Fruit fly (Drosophila melanogaster) whole organism: ENCODE results near the gene to.

Experiments
- CG8478 ChIP-seq: fragments of >200 bp; optimal IDR thresholded peaks from 2 replicates; lab custom pipeline; 2018; ENCODE audit warnings: inconsistent platforms
- Dll ChIP-seq: fragments of >200 bp; optimal IDR thresholded peaks from 2 replicates; lab custom pipeline; 2017
- EcR ChIP-seq, 2 experiments: fragments of >200 bp; optimal IDR thresholded peaks; 2 replicates each; lab custom pipeline; 2017; ENCODE audit warnings: missing biosample characterization in 2 of 2, missing genetic modification characterization in 2 of 2, missing genetic modification reagents in 2 of 2
- pan ChIP-seq: fragments of >200 bp; optimal IDR thresholded peaks from 2 replicates; lab custom pipeline; 2017
- psq ChIP-seq: fragments of >200 bp; optimal IDR thresholded peaks from 2 replicates; lab custom pipeline; 2017
- usp ChIP-seq: fragments of >200 bp; optimal IDR thresholded peaks from 2 replicates; lab custom pipeline; 2017; ENCODE audit warnings: missing biosample characterization, missing genetic modification characterization, mixed read lengths

Gene to

dm6 chr3R:25245052-25245813 lies 5.3 kb downstream of the to start, which contains the start of gene bam:
bam (minus strand) TSS chr3R:25245109.
- TF ChIP-seq Dll (lab: Kevin White, UChicago) = no peak
- TF ChIP-seq EcR (GFP tag; optimal IDR thresholded peaks at IDR 0.05; lab: Kevin White, UChicago) = no peak
- TF ChIP-seq pan (lab: Kevin White, UChicago) = no peak
- TF ChIP-seq psq (lab: Kevin White, UChicago) = no peak
- TF ChIP-seq CG8478 (lab: Kevin White, UChicago) = no peak
- TF ChIP-seq usp (GFP tag; lab: Kevin White, UChicago) = no peak

dm6 chr3R:25247379-25247869 lies 7.4 kb downstream of the to start, which contains the start of the genes RpS27 and Nup37:
RpS27 (minus strand) TSS chr3R:25247514.
Nup37 (plus strand) TSS chr3R:25247658.
- TF ChIP-seq Dll (lab: Kevin White, UChicago) (no peak), EcR (GFP tag; optimal IDR thresholded peaks at IDR 0.05; lab: Kevin White, UChicago) (no peak), psq (lab: Kevin White, UChicago) (no peak), usp (GFP tag; lab: Kevin White, UChicago) (no peak)

- TF ChIP-seq usp (GFP tag; lab: Kevin White, UChicago) = no peak
- no peak for TF ChIP-seq psq (lab: Kevin White, UChicago)
- no peak for TF ChIP-seq Dll (lab: Kevin White, UChicago)
- TF ChIP-seq CG8478 (lab: Kevin White, UChicago) = no peak
- no peak for TF ChIP-seq EcR (GFP tag; optimal IDR thresholded peaks at IDR 0.05; lab: Kevin White, UChicago)
- no peak for TF ChIP-seq pan (lab: Kevin White, UChicago)
Measured at dm6 chr3R:25249145-25250141, 9.5 kb downstream of the to start, which contains the start of gene Nup358. Nup358 (plus strand) TSS chr3R:25249348.

- no peak for TF ChIP-seq Dll (lab: Kevin White, UChicago)
- no peak for TF ChIP-seq CG8478 (lab: Kevin White, UChicago)
- TF ChIP-seq pan (lab: Kevin White, UChicago) = no peak
- no peak for TF ChIP-seq usp (GFP tag; lab: Kevin White, UChicago)
Measured at dm6 chr3R:25258628-25259240, 18.8 kb downstream of the to start, which contains the start of gene CG11857. CG11857 (plus strand) TSS chr3R:25258898.

- TF ChIP-seq EcR (GFP tag; optimal IDR thresholded peaks at IDR 0.05; lab: Kevin White, UChicago) (no peak), Dll (lab: Kevin White, UChicago) (no peak), usp (GFP tag; lab: Kevin White, UChicago) (no peak), CG8478 (lab: Kevin White, UChicago) (no peak), psq (lab: Kevin White, UChicago) (no peak), pan (lab: Kevin White, UChicago) (no peak)
Measured at dm6 chr3R:25260670-25261069, 20.7 kb downstream of the to start.

dm6 chr3R:25262322-25262761 lies 22.4 kb downstream of the to start, which contains the start of the genes Kdsr and CG11858:
Kdsr (minus strand) TSS chr3R:25262498.
CG11858 (plus strand) TSS chr3R:25262741.
- TF ChIP-seq psq (lab: Kevin White, UChicago) (no peak), usp (GFP tag; lab: Kevin White, UChicago) (no peak), CG8478 (lab: Kevin White, UChicago) (no peak), pan (lab: Kevin White, UChicago) (no peak), Dll (lab: Kevin White, UChicago) (no peak), EcR (GFP tag; optimal IDR thresholded peaks at IDR 0.05; lab: Kevin White, UChicago) (no peak)

- TF ChIP-seq Dll (lab: Kevin White, UChicago) = no peak
- TF ChIP-seq usp (GFP tag; lab: Kevin White, UChicago) = no peak
- TF ChIP-seq pan (lab: Kevin White, UChicago) = no peak
- TF ChIP-seq psq (lab: Kevin White, UChicago) = no peak
- TF ChIP-seq EcR (GFP tag; optimal IDR thresholded peaks at IDR 0.05; lab: Kevin White, UChicago) = no peak
- no peak for TF ChIP-seq CG8478 (lab: Kevin White, UChicago)
Measured at dm6 chr3R:25265589-25266201, 25.7 kb downstream of the to start, which contains the start of the genes GlnRS and RIOK2. GlnRS (minus strand) TSS chr3R:25265721. RIOK2 (plus strand) TSS chr3R:25265844.

dm6 chr3R:25266751-25267150 lies 26.8 kb downstream of the to start:
- TF ChIP-seq EcR (GFP tag; optimal IDR thresholded peaks at IDR 0.05; lab: Kevin White, UChicago) (no peak), Dll (lab: Kevin White, UChicago) (no peak), CG8478 (lab: Kevin White, UChicago) (no peak), pan (lab: Kevin White, UChicago) (no peak), psq (lab: Kevin White, UChicago) (no peak), usp (GFP tag; lab: Kevin White, UChicago) (no peak)

dm6 chr3R:25269909-25270308 lies 29.9 kb downstream of the to start, which contains the start of the genes CG11889 and CG11891:
CG11889 (plus strand) TSS chr3R:25270209.
CG11891 (plus strand) TSS chr3R:25270209.
- no peak for TF ChIP-seq EcR (GFP tag; optimal IDR thresholded peaks at IDR 0.05; lab: Kevin White, UChicago)
- TF ChIP-seq Dll (lab: Kevin White, UChicago) = no peak
- TF ChIP-seq usp (GFP tag; lab: Kevin White, UChicago) = no peak
- no peak for TF ChIP-seq pan (lab: Kevin White, UChicago)
- TF ChIP-seq psq (lab: Kevin White, UChicago) = no peak
- TF ChIP-seq CG8478 (lab: Kevin White, UChicago) = no peak
